Fruit fly (Drosophila melanogaster) whole organism, embryonic: ENCODE data around the gene CG4465.
A peak's percentile ranks its signal among the peaks of the same experiment; 100 is the strongest.

ENCODE experiments used
- Bgb ChIP-seq: fragments of 200-800 bp; sonication (Bioruptor generic); IDR thresholded peaks from 2 replicates; pipeline ENCODE4 v1.3.6; 2022; ENCODE audit warnings: missing biosample characterization, missing genetic modification characterization; ENCODE audit not compliant: partially characterized antibody
- Blimp-1 ChIP-seq: fragments of 200-800 bp; sonication (Bioruptor generic); optimal IDR thresholded peaks from 3 replicates; lab custom pipeline; 2018; ENCODE audit warnings: missing biosample characterization, missing genetic modification characterization, mild to moderate bottlenecking, moderate library complexity, missing genetic modification reagents
- BtbVII ChIP-seq: fragments of 200-800 bp; sonication (Bioruptor generic); optimal IDR thresholded peaks from 3 replicates; lab custom pipeline; 2017; ENCODE audit warnings: missing biosample characterization, mild to moderate bottlenecking, missing genetic modification characterization
- CG10267 ChIP-seq: fragments of 200-800 bp; sonication (Bioruptor generic); optimal IDR thresholded peaks from 2 replicates; lab custom pipeline; 2018; ENCODE audit warnings: missing biosample characterization, mild to moderate bottlenecking, missing genetic modification characterization, moderate library complexity
- CG10274 ChIP-seq: fragments of 200-800 bp; sonication (Bioruptor generic); optimal IDR thresholded peaks from 3 replicates; lab custom pipeline; 2017; ENCODE audit warnings: missing biosample characterization, mild to moderate bottlenecking, missing genetic modification characterization
- CG10431 ChIP-seq: fragments of 200-800 bp; sonication (Bioruptor generic); optimal IDR thresholded peaks from 3 replicates; lab custom pipeline; 2018; ENCODE audit warnings: missing biosample characterization, mild to moderate bottlenecking, missing genetic modification characterization
- CG10979 ChIP-seq: fragments of 200-800 bp; sonication (Bioruptor generic); optimal IDR thresholded peaks from 2 replicates; lab custom pipeline; 2018; ENCODE audit warnings: missing biosample characterization, mild to moderate bottlenecking, missing genetic modification characterization, moderate library complexity
- CG11085 ChIP-seq: fragments of 200-800 bp; sonication (Bioruptor generic); IDR thresholded peaks from 2 replicates; pipeline ENCODE4 v1.3.6; 2022; ENCODE audit warnings: missing biosample characterization, missing genetic modification characterization
- CG12942 ChIP-seq: fragments of 200-800 bp; sonication (Bioruptor generic); optimal IDR thresholded peaks from 3 replicates; lab custom pipeline; 2016; ENCODE audit warnings: missing biosample characterization, missing genetic modification characterization
- CG15514 ChIP-seq: fragments of 200-800 bp; sonication (Bioruptor generic); optimal IDR thresholded peaks from 3 replicates; lab custom pipeline; 2017; ENCODE audit warnings: missing biosample characterization, missing genetic modification characterization, mild to moderate bottlenecking, moderate library complexity, missing genetic modification reagents
- CG17186 ChIP-seq: fragments of 200-800 bp; sonication (Bioruptor generic); optimal IDR thresholded peaks from 3 replicates; lab custom pipeline; 2017; ENCODE audit warnings: missing biosample characterization, missing genetic modification reagents, missing genetic modification characterization
- CG17612 ChIP-seq: fragments of 200-800 bp; sonication (Bioruptor generic); IDR thresholded peaks from 2 replicates; pipeline ENCODE4 v1.3.6; 2022; ENCODE audit warnings: missing biosample characterization, missing genetic modification characterization
- CG2120 ChIP-seq: fragments of 200-800 bp; sonication (Bioruptor generic); optimal IDR thresholded peaks from 3 replicates; lab custom pipeline; 2016; ENCODE audit warnings: missing biosample characterization, missing genetic modification characterization
- CG2202 ChIP-seq: fragments of 200-800 bp; sonication (Bioruptor generic); optimal IDR thresholded peaks from 2 replicates; lab custom pipeline; 2018; ENCODE audit warnings: missing biosample characterization, mild to moderate bottlenecking, missing genetic modification characterization
- CG3838 ChIP-seq: fragments of 200-800 bp; sonication (Bioruptor generic); optimal IDR thresholded peaks from 3 replicates; lab custom pipeline; 2016; ENCODE audit warnings: missing biosample characterization, missing genetic modification characterization
- CG4328 ChIP-seq: fragments of 200-800 bp; sonication (Bioruptor generic); optimal IDR thresholded peaks from 3 replicates; lab custom pipeline; 2017; ENCODE audit warnings: missing biosample characterization, missing genetic modification reagents, missing genetic modification characterization
- CG4617 ChIP-seq: fragments of 200-800 bp; sonication (Bioruptor generic); optimal IDR thresholded peaks from 3 replicates; lab custom pipeline; 2016; ENCODE audit warnings: missing biosample characterization, missing genetic modification characterization, borderline replicate concordance
- CG6175 ChIP-seq: fragments of 200-800 bp; sonication (Bioruptor generic); IDR thresholded peaks from 3 replicates; pipeline ENCODE4 v1.3.6; 2022; ENCODE audit warnings: missing biosample characterization, missing genetic modification characterization
- CG6683 ChIP-seq: fragments of 200-800 bp; sonication (Bioruptor generic); optimal IDR thresholded peaks from 2 replicates; lab custom pipeline; 2017; ENCODE audit warnings: missing biosample characterization, mild to moderate bottlenecking, missing genetic modification characterization, missing genetic modification reagents
- CG7556 ChIP-seq: fragments of 200-800 bp; sonication (Bioruptor generic); optimal IDR thresholded peaks from 2 replicates; lab custom pipeline; 2017; ENCODE audit warnings: missing biosample characterization, mild to moderate bottlenecking, missing genetic modification characterization
- CG9215 ChIP-seq: fragments of 200-800 bp; sonication (Bioruptor generic); IDR thresholded peaks from 2 replicates; pipeline ENCODE4 v1.3.6; 2022; ENCODE audit warnings: missing biosample characterization, missing genetic modification characterization
- CG9437 ChIP-seq: fragments of 200-800 bp; sonication (Bioruptor generic); optimal IDR thresholded peaks from 2 replicates; lab custom pipeline; 2018; ENCODE audit warnings: missing biosample characterization, mild to moderate bottlenecking, missing genetic modification characterization
- CoRest ChIP-seq: fragments of 200-800 bp; sonication (Bioruptor generic); optimal IDR thresholded peaks from 3 replicates; lab custom pipeline; 2018; ENCODE audit warnings: missing biosample characterization, mild to moderate bottlenecking, missing genetic modification characterization, moderate library complexity
- E2f2 ChIP-seq: fragments of 200-800 bp; sonication (Bioruptor generic); IDR thresholded peaks from 2 replicates; pipeline ENCODE4 v1.3.6; 2022; ENCODE audit warnings: missing biosample characterization, missing genetic modification characterization
- H2.0 ChIP-seq: fragments of 200-800 bp; sonication (Bioruptor generic); IDR thresholded peaks from 2 replicates; pipeline ENCODE4 v1.3.6; 2022; ENCODE audit warnings: missing biosample characterization, missing genetic modification characterization
- HLH3B ChIP-seq: fragments of 200-800 bp; sonication (Bioruptor generic); IDR thresholded peaks from 2 replicates; pipeline ENCODE4 v1.3.6; 2022; ENCODE audit warnings: missing biosample characterization, missing genetic modification characterization
- Kr ChIP-seq: fragments of 200-800 bp; sonication (Bioruptor generic); optimal IDR thresholded peaks from 2 replicates; lab custom pipeline; 2017; ENCODE audit warnings: missing biosample characterization, mild to moderate bottlenecking, missing genetic modification characterization
- NC2α ChIP-seq: fragments of 200-800 bp; sonication (Bioruptor generic); optimal IDR thresholded peaks from 2 replicates; lab custom pipeline; 2016; ENCODE audit warnings: missing biosample characterization, missing genetic modification characterization
- Oaz ChIP-seq: fragments of 200-800 bp; sonication (Bioruptor generic); IDR thresholded peaks from 2 replicates; pipeline ENCODE4 v1.3.6; 2022; ENCODE audit warnings: missing biosample characterization, missing genetic modification characterization
- Optix ChIP-seq: fragments of 200-800 bp; sonication (Bioruptor generic); IDR thresholded peaks from 3 replicates; pipeline ENCODE4 v1.3.6; 2022; ENCODE audit warnings: missing biosample characterization, missing genetic modification characterization
- Pdp1 ChIP-seq, 2 experiments: fragments of 200-800 bp; sonication (Bioruptor generic); optimal IDR thresholded peaks; 3 replicates each; lab custom pipeline; 2016; ENCODE audit warnings: missing biosample characterization in 2 of 2, missing genetic modification characterization in 2 of 2, mild to moderate bottlenecking in 1 of 2, moderate library complexity in 1 of 2
- Side ChIP-seq: fragments of 200-800 bp; sonication (Bioruptor generic); optimal IDR thresholded peaks from 2 replicates; lab custom pipeline; 2016; ENCODE audit warnings: missing biosample characterization, missing genetic modification characterization
- Six4 ChIP-seq: fragments of 200-800 bp; sonication (Bioruptor generic); optimal IDR thresholded peaks from 2 replicates; lab custom pipeline; 2016; ENCODE audit warnings: missing biosample characterization, missing genetic modification characterization
- Spps ChIP-seq: fragments of 200-800 bp; sonication (Bioruptor generic); optimal IDR thresholded peaks from 2 replicates; lab custom pipeline; 2018; ENCODE audit warnings: missing biosample characterization, mild to moderate bottlenecking, missing genetic modification characterization
- Sry-β ChIP-seq: fragments of 200-800 bp; sonication (Bioruptor generic); optimal IDR thresholded peaks from 2 replicates; lab custom pipeline; 2018; ENCODE audit warnings: missing biosample characterization, mild to moderate bottlenecking, missing genetic modification characterization, moderate library complexity
- Trl ChIP-seq, 3 experiments: fragments of >200 bp in 2 of 3; fragments of 200-800 bp in 1 of 3; sonication (Bioruptor generic) in 1 of 3; optimal IDR thresholded peaks; 2 replicates in 1 of 3; 3 replicates in 2 of 3; lab custom pipeline; 2016 to 2017; ENCODE audit warnings: missing biosample characterization in 1 of 3, missing genetic modification characterization in 1 of 3
- Xrp1 ChIP-seq: fragments of 200-800 bp; sonication (Bioruptor generic); IDR thresholded peaks from 2 replicates; pipeline ENCODE4 v1.3.6; 2022; ENCODE audit warnings: missing biosample characterization, missing genetic modification characterization
- bbx ChIP-seq: fragments of 200-800 bp; sonication (Bioruptor generic); IDR thresholded peaks from 2 replicates; pipeline ENCODE4 v1.3.6; 2022; ENCODE audit warnings: missing biosample characterization, missing genetic modification characterization; ENCODE audit not compliant: partially characterized antibody
- chm ChIP-seq: fragments of 200-800 bp; sonication (Bioruptor generic); IDR thresholded peaks from 2 replicates; pipeline ENCODE4 v1.3.6; 2022; ENCODE audit warnings: missing biosample characterization, missing genetic modification characterization
- chn ChIP-seq: fragments of 200-800 bp; sonication (Bioruptor generic); optimal IDR thresholded peaks from 2 replicates; lab custom pipeline; 2016; ENCODE audit warnings: missing biosample characterization, missing genetic modification characterization
- crc ChIP-seq: fragments of 200-800 bp; sonication (Bioruptor generic); optimal IDR thresholded peaks from 2 replicates; lab custom pipeline; 2016; ENCODE audit warnings: missing biosample characterization, missing genetic modification characterization
- esg ChIP-seq: fragments of 200-800 bp; sonication (Bioruptor generic); conservative IDR thresholded peaks from 2 replicates; pipeline ENCODE4 v1.3.6; 2022; ENCODE audit warnings: missing biosample characterization, missing genetic modification characterization
- hbn ChIP-seq: fragments of 200-800 bp; sonication (Bioruptor generic); IDR thresholded peaks from 2 replicates; pipeline ENCODE4 v1.3.6; 2022; ENCODE audit warnings: missing biosample characterization, missing genetic modification characterization; ENCODE audit not compliant: partially characterized antibody
- onecut ChIP-seq: fragments of 200-800 bp; sonication (Bioruptor generic); IDR thresholded peaks from 2 replicates; pipeline ENCODE4 v1.3.6; 2022; ENCODE audit warnings: missing biosample characterization, missing genetic modification characterization
- p53 ChIP-seq: fragments of 200-800 bp; sonication (Bioruptor generic); optimal IDR thresholded peaks from 2 replicates; lab custom pipeline; 2016; ENCODE audit warnings: missing biosample characterization, missing genetic modification characterization
- pnt ChIP-seq: fragments of 200-800 bp; sonication (Bioruptor generic); optimal IDR thresholded peaks from 3 replicates; lab custom pipeline; 2016; ENCODE audit warnings: missing biosample characterization, missing genetic modification characterization
- shn ChIP-seq: fragments of 200-800 bp; sonication (Bioruptor generic); optimal IDR thresholded peaks from 3 replicates; lab custom pipeline; 2016; ENCODE audit warnings: missing biosample characterization, missing genetic modification characterization
- sisA ChIP-seq: fragments of 200-800 bp; sonication (Bioruptor generic); IDR thresholded peaks from 2 replicates; pipeline ENCODE4 v1.3.6; 2022; ENCODE audit warnings: missing biosample characterization, missing genetic modification characterization
- trh ChIP-seq: fragments of 200-800 bp; sonication (Bioruptor generic); optimal IDR thresholded peaks from 2 replicates; lab custom pipeline; 2016; ENCODE audit warnings: missing biosample characterization, missing genetic modification characterization
- z ChIP-seq: fragments of 200-800 bp; sonication (Bioruptor generic); IDR thresholded peaks from 3 replicates; pipeline ENCODE4 v1.3.6; 2022; ENCODE audit warnings: missing biosample characterization, missing genetic modification characterization
- zfh2 ChIP-seq: fragments of 200-800 bp; sonication (Bioruptor generic); optimal IDR thresholded peaks from 2 replicates; lab custom pipeline; 2016; ENCODE audit warnings: missing biosample characterization, missing genetic modification characterization

CG4465 gene

DNA sequence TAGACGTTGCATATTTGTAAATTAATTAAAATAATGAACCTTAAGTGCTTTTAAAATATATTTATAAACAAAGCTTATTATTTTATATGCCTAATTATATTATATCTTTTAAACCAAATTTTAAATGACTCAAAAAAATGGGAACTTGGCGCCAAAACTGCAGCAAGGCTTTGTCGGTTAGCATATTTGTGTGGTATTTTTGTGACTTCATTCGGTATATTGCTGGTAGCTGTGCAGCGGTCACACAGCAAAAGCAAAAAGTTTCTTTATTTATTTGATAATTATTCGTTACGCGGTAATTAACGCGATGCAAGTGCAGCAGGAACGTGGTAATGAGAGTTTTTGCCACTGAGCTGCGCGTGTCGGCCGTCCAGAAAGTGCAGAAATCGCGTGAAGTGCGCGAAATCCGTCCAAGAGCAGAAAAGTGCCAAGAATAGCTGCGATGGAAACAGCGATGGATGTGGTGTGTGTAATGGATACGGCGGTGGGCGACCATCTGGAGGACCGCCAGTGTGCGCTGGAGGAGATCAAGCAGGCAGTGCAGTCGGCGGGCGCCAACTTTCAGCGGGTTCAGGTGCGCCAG lies 38.1 kb downstream of the CG4465 start, which contains the start of gene Ask1:
TSS of gene Ask1 (plus strand) at position 250 of the 583 bp plus-strand sequence.
- TF ChIP-seq zfh2 (GFP tag; lab: Kevin White, UChicago) (no peak), CG15514 (peak; percentile 44), Six4 (GFP tag; lab: Kevin White, UChicago) (no peak), hbn (GFP tag; lab: Robert Waterston, UW) (no peak), Spps (no peak), CG3838 (no peak), CG10274 (GFP tag; lab: Kevin White, UChicago) (no peak), CG10979 (no peak), CG2120 (no peak), shn (no peak), CG9215 (GFP tag; lab: Robert Waterston, UW) (no peak), CG6175 (GFP tag; lab: Robert Waterston, UW) (no peak), BtbVII (no peak), CG7556 (GFP tag; lab: Kevin White, UChicago) (no peak), HLH3B (GFP tag; lab: Robert Waterston, UW) (no peak), Trl (optimal IDR thresholded peaks at IDR 0.05; lab: Kevin White, UChicago) (no peak), Trl (GFP tag; optimal IDR thresholded peaks at IDR 0.05; lab: Kevin White, UChicago) (no peak), bbx (0 out of 2 replicates have a peak, but pooled peaks have one; percentile 32), Xrp1 (GFP tag; lab: Robert Waterston, UW) (no peak), sisA (GFP tag; lab: Robert Waterston, UW) (no peak), CG17612 (GFP tag; lab: Robert Waterston, UW) (no peak), CG4328 (GFP tag; lab: Kevin White, UChicago) (no peak), esg (no peak), CG17186 (peak; percentile 47), CG4617 (GFP tag; lab: Kevin White, UChicago) (peak; percentile 81), Oaz (GFP tag; lab: Robert Waterston, UW) (no peak), H2.0 (GFP tag; lab: Robert Waterston, UW) (no peak), z (GFP tag; lab: Robert Waterston, UW) (no peak), CG12942 (GFP tag; lab: Kevin White, UChicago) (no peak), trh (GFP tag; lab: Kevin White, UChicago) (no peak), Side (GFP tag; lab: Kevin White, UChicago) (no peak), crc (GFP tag; lab: Kevin White, UChicago) (no peak), p53 (no peak), Bgb (no peak), CG2202 (tag; lab: Kevin White, UChicago) (no peak), CG6683 (GFP tag; lab: Kevin White, UChicago) (no peak), onecut (GFP tag; lab: Robert Waterston, UW) (no peak), chm (GFP tag; lab: Robert Waterston, UW) (no peak), E2f2 (GFP tag; lab: Robert Waterston, UW) (peak; percentile 87), NC2α (GFP tag; lab: Kevin White, UChicago) (no peak), CG9437 (GFP tag; lab: Kevin White, UChicago) (no peak), CG10267 (tag; lab: Kevin White, UChicago) (peak; percentile 20), pnt (GFP tag; lab: Kevin White, UChicago) (no peak), Kr (GFP tag; lab: Kevin White, UChicago) (no peak), CG11085 (no peak), Optix (GFP tag; lab: Robert Waterston, UW) (no peak), Blimp-1 (GFP tag; lab: Kevin White, UChicago) (no peak), CG10431 (GFP tag; lab: Kevin White, UChicago) (no peak), chn (GFP tag; lab: Kevin White, UChicago) (no peak), CoRest (tag; lab: Kevin White, UChicago) (no peak), Pdp1 (GFP tag; optimal IDR thresholded peaks at IDR 0.05; lab: Kevin White, UChicago) (peak in 1 of 2 experiments; percentile 48), Sry-β (GFP tag; lab: Kevin White, UChicago) (no peak)
